Worm (Caenorhabditis elegans) whole organism, young adult: ENCODE data around the gene C05C10.7.

Source experiments
- C06A6.2 ChIP-seq: fragments of 200-800 bp; sonication (Bioruptor generic); conservative IDR thresholded peaks from 2 replicates; pipeline ENCODE4 v1.3.6; 2022; ENCODE audit warnings: missing genetic modification characterization, missing compliant biosample characterization
- F10E7.11 ChIP-seq: sonication (generic microtip); optimal IDR thresholded peaks from 2 replicates; lab custom pipeline; 2017; ENCODE audit warnings: mild to moderate bottlenecking, missing genetic modification characterization, moderate library complexity, missing compliant biosample characterization
- F57A8.1 ChIP-seq: fragments of 200-800 bp; sonication (Bioruptor generic); optimal IDR thresholded peaks from 2 replicates; lab custom pipeline; 2018; ENCODE audit warnings: mild to moderate bottlenecking, missing genetic modification characterization, moderate library complexity, missing compliant biosample characterization
- F57C9.4 ChIP-seq: sonication (generic microtip); optimal IDR thresholded peaks from 2 replicates; lab custom pipeline; 2017; ENCODE audit warnings: mild to moderate bottlenecking, missing genetic modification characterization, missing compliant biosample characterization
- K12H6.12 ChIP-seq: fragments of 200-800 bp; sonication (Bioruptor generic); optimal IDR thresholded peaks from 2 replicates; lab custom pipeline; 2018; ENCODE audit warnings: mild to moderate bottlenecking, missing genetic modification characterization, missing compliant biosample characterization
- Y95B8A.8 ChIP-seq: fragments of 200-800 bp; sonication (Bioruptor generic); IDR thresholded peaks from 2 replicates; pipeline ENCODE4 v1.3.6; 2022; ENCODE audit warnings: missing genetic modification reagents, missing genetic modification characterization, missing compliant biosample characterization
- akir-1 ChIP-seq: fragments of 200-800 bp; sonication (Bioruptor generic); optimal IDR thresholded peaks from 2 replicates; lab custom pipeline; 2018; ENCODE audit warnings: mild to moderate bottlenecking, missing genetic modification characterization, moderate library complexity, missing compliant biosample characterization
- ama-1 ChIP-seq, 3 experiments: fragments of 150-350 bp in 1 of 3; sonication (generic microtip) in 2 of 3; optimal IDR thresholded peaks; 2 replicates each; lab custom pipeline; 2014 to 2018; ENCODE audit warnings: missing biosample characterization in 2 of 3, missing genetic modification characterization in 2 of 3, missing genetic modification reagents in 2 of 3
- aptf-3 ChIP-seq: fragments of 200-800 bp; sonication (Bioruptor generic); IDR thresholded peaks from 2 replicates; pipeline ENCODE4 v1.3.6; 2022; ENCODE audit warnings: missing genetic modification characterization, missing compliant biosample characterization
- attf-5 ChIP-seq: fragments of 200-800 bp; sonication (Bioruptor generic); optimal IDR thresholded peaks from 2 replicates; lab custom pipeline; 2018; ENCODE audit warnings: mild to moderate bottlenecking, missing genetic modification characterization, missing compliant biosample characterization
- cebp-1 ChIP-seq, 2 experiments: fragments of 200-800 bp in 1 of 2; sonication (Bioruptor generic) in 1 of 2; sonication (generic microtip) in 1 of 2; IDR thresholded peaks in 1 of 2; optimal IDR thresholded peaks in 1 of 2; 2 replicates each; pipeline versions ENCODE4 v1.3.6 to Lab custom; 2017 to 2022; ENCODE audit warnings: missing compliant biosample characterization in 2 of 2, missing genetic modification characterization in 2 of 2, mild to moderate bottlenecking in 1 of 2, missing genetic modification reagents in 1 of 2, moderate library complexity in 1 of 2
- cebp-2 ChIP-seq: fragments of 200-800 bp; sonication (Bioruptor generic); IDR thresholded peaks from 2 replicates; pipeline ENCODE4 v1.3.6; 2022; ENCODE audit warnings: missing genetic modification characterization, missing compliant biosample characterization
- ceh-100 ChIP-seq: fragments of 200-800 bp; sonication (Bioruptor generic); IDR thresholded peaks from 2 replicates; pipeline ENCODE4 v1.3.6; 2022; ENCODE audit warnings: missing genetic modification reagents, missing genetic modification characterization, missing compliant biosample characterization
- ceh-27 ChIP-seq: fragments of 200-800 bp; sonication (Bioruptor generic); optimal IDR thresholded peaks from 2 replicates; lab custom pipeline; 2018; ENCODE audit warnings: mild to moderate bottlenecking, missing genetic modification characterization, moderate library complexity, missing compliant biosample characterization
- ceh-40 ChIP-seq: fragments of 200-800 bp; sonication (Bioruptor generic); IDR thresholded peaks from 2 replicates; pipeline ENCODE4 v1.3.6; 2022; ENCODE audit warnings: missing genetic modification characterization, missing compliant biosample characterization
- ceh-91 ChIP-seq: fragments of 200-800 bp; sonication (Bioruptor generic); IDR thresholded peaks from 2 replicates; pipeline ENCODE4 v1.3.6; 2022; ENCODE audit warnings: missing genetic modification reagents, missing genetic modification characterization, missing compliant biosample characterization
- chd-7 ChIP-seq: sonication (generic microtip); optimal IDR thresholded peaks from 2 replicates; lab custom pipeline; 2016; ENCODE audit warnings: mild to moderate bottlenecking, missing genetic modification characterization, moderate library complexity, missing compliant biosample characterization
- dox-1 ChIP-seq: fragments of 200-800 bp; sonication (Bioruptor generic); IDR thresholded peaks from 2 replicates; pipeline ENCODE4 v1.3.6; 2022; ENCODE audit warnings: missing genetic modification reagents, missing genetic modification characterization, missing compliant biosample characterization
- dpl-1 ChIP-seq: fragments of 150-350 bp; optimal IDR thresholded peaks from 2 replicates; lab custom pipeline; 2014; ENCODE audit warnings: missing biosample characterization, missing genetic modification reagents, missing genetic modification characterization
- egl-18 ChIP-seq: fragments of 200-800 bp; sonication (Bioruptor generic); IDR thresholded peaks from 2 replicates; pipeline ENCODE4 v1.3.6; 2022; ENCODE audit warnings: missing genetic modification reagents, missing genetic modification characterization, missing compliant biosample characterization
- egl-44 ChIP-seq: fragments of 200-800 bp; sonication (Bioruptor generic); IDR thresholded peaks from 2 replicates; pipeline ENCODE4 v1.3.6; 2022; ENCODE audit warnings: missing genetic modification reagents, missing genetic modification characterization, missing compliant biosample characterization
- egrh-3 ChIP-seq: fragments of 200-800 bp; sonication (Bioruptor generic); IDR thresholded peaks from 2 replicates; pipeline ENCODE4 v1.3.6; 2022; ENCODE audit warnings: missing genetic modification reagents, missing genetic modification characterization, missing compliant biosample characterization
- fkh-3 ChIP-seq: sonication (generic microtip); optimal IDR thresholded peaks from 2 replicates; lab custom pipeline; 2016; ENCODE audit warnings: mild to moderate bottlenecking, missing genetic modification characterization, missing compliant biosample characterization
- him-1 ChIP-seq: sonication (generic microtip); optimal IDR thresholded peaks from 2 replicates; lab custom pipeline; 2016; ENCODE audit warnings: missing genotype, missing genetic modification reagents, missing genetic modification characterization, missing compliant biosample characterization
- hlh-26 ChIP-seq: fragments of 200-800 bp; sonication (Bioruptor generic); conservative IDR thresholded peaks from 2 replicates; pipeline ENCODE4 v1.3.6; 2022; ENCODE audit warnings: missing genetic modification reagents, missing genetic modification characterization, missing compliant biosample characterization
- hmg-20 ChIP-seq: fragments of 200-800 bp; sonication (Bioruptor generic); IDR thresholded peaks from 2 replicates; pipeline ENCODE4 v1.3.6; 2022; ENCODE audit warnings: missing genetic modification reagents, missing genetic modification characterization, missing compliant biosample characterization
- let-526 ChIP-seq: fragments of 200-800 bp; sonication (Bioruptor generic); IDR thresholded peaks from 2 replicates; pipeline ENCODE4 v1.3.6; 2022; ENCODE audit warnings: missing genetic modification reagents, missing genetic modification characterization, missing compliant biosample characterization
- let-607 ChIP-seq, 2 experiments: fragments of 200-800 bp in 1 of 2; sonication (Bioruptor generic) in 1 of 2; sonication (generic microtip) in 1 of 2; optimal IDR thresholded peaks; 2 replicates each; lab custom pipeline; 2016 to 2018; ENCODE audit warnings: mild to moderate bottlenecking in 2 of 2, missing compliant biosample characterization in 2 of 2, missing genetic modification characterization in 2 of 2, moderate library complexity in 2 of 2, missing genotype in 1 of 2
- lin-35 ChIP-seq, 3 experiments: fragments of 150-350 bp in 2 of 3; sonication (generic microtip) in 1 of 3; optimal IDR thresholded peaks; 2 replicates each; lab custom pipeline; 2014 to 2018; ENCODE audit warnings: missing biosample characterization in 3 of 3, missing genetic modification characterization in 3 of 3, missing genetic modification reagents in 3 of 3
- lin-40 ChIP-seq: sonication (generic microtip); optimal IDR thresholded peaks from 2 replicates; lab custom pipeline; 2016; ENCODE audit warnings: missing genetic modification characterization, mild to moderate bottlenecking, missing compliant biosample characterization, missing genotype, missing genetic modification reagents
- lir-1 ChIP-seq: fragments of 200-800 bp; sonication (Bioruptor generic); conservative IDR thresholded peaks from 2 replicates; pipeline ENCODE4 v1.3.6; 2022; ENCODE audit warnings: missing genetic modification reagents, missing genetic modification characterization, missing compliant biosample characterization
- lsl-1 ChIP-seq: fragments of 200-800 bp; sonication (Bioruptor generic); optimal IDR thresholded peaks from 2 replicates; lab custom pipeline; 2018; ENCODE audit warnings: mild to moderate bottlenecking, missing genetic modification characterization, moderate library complexity, missing compliant biosample characterization
- madf-8 ChIP-seq: fragments of 200-800 bp; sonication (Bioruptor generic); conservative IDR thresholded peaks from 2 replicates; pipeline ENCODE4 v1.3.6; 2022; ENCODE audit warnings: missing genetic modification reagents, missing genetic modification characterization, missing compliant biosample characterization
- mes-4 ChIP-seq: sonication (generic microtip); optimal IDR thresholded peaks from 2 replicates; lab custom pipeline; 2016; ENCODE audit warnings: missing genotype, missing genetic modification characterization, missing compliant biosample characterization
- nhr-120 ChIP-seq: fragments of 200-800 bp; sonication (Bioruptor generic); IDR thresholded peaks from 2 replicates; pipeline ENCODE4 v1.3.6; 2022; ENCODE audit warnings: missing genetic modification characterization, missing compliant biosample characterization
- nhr-27 ChIP-seq: fragments of 200-800 bp; sonication (Bioruptor generic); optimal IDR thresholded peaks from 2 replicates; lab custom pipeline; 2018; ENCODE audit warnings: mild to moderate bottlenecking, missing genetic modification characterization, moderate library complexity, missing compliant biosample characterization
- pbrm-1 ChIP-seq: fragments of 200-800 bp; sonication (Bioruptor generic); IDR thresholded peaks from 2 replicates; pipeline ENCODE4 v1.3.6; 2022; ENCODE audit warnings: missing genetic modification reagents, missing genetic modification characterization, missing compliant biosample characterization
- rcor-1 ChIP-seq: fragments of 200-800 bp; sonication (Bioruptor generic); IDR thresholded peaks from 2 replicates; pipeline ENCODE4 v1.3.6; 2022; ENCODE audit warnings: missing genetic modification reagents, missing genetic modification characterization, missing compliant biosample characterization
- repo-1 ChIP-seq: sonication (generic microtip); optimal IDR thresholded peaks from 2 replicates; lab custom pipeline; 2017; ENCODE audit warnings: mild to moderate bottlenecking, missing genetic modification characterization, missing compliant biosample characterization
- sdz-38 ChIP-seq: sonication (generic microtip); optimal IDR thresholded peaks from 2 replicates; lab custom pipeline; 2016; ENCODE audit warnings: missing genotype, missing genetic modification characterization, missing compliant biosample characterization
- snpc-1.3 ChIP-seq: sonication (generic microtip); optimal IDR thresholded peaks from 2 replicates; lab custom pipeline; 2017; ENCODE audit warnings: missing genetic modification characterization, mild to moderate bottlenecking, missing compliant biosample characterization, antibody characterized with exemption, moderate library complexity, missing genotype, missing genetic modification reagents; ENCODE audit not compliant: insufficient read depth
- sptf-2 ChIP-seq: fragments of 200-800 bp; sonication (Bioruptor generic); optimal IDR thresholded peaks from 2 replicates; lab custom pipeline; 2018; ENCODE audit warnings: mild to moderate bottlenecking, missing genetic modification characterization, missing compliant biosample characterization
- tbp1 ChIP-seq: fragments of 200-800 bp; sonication (Bioruptor generic); optimal IDR thresholded peaks from 2 replicates; lab custom pipeline; 2018; ENCODE audit warnings: mild to moderate bottlenecking, missing genetic modification characterization, missing compliant biosample characterization
- xnd-1 ChIP-seq: sonication (generic microtip); optimal IDR thresholded peaks from 2 replicates; lab custom pipeline; 2016; ENCODE audit warnings: missing genotype, missing genetic modification reagents, missing genetic modification characterization, missing compliant biosample characterization
- zim-3 ChIP-seq: sonication (generic microtip); optimal IDR thresholded peaks from 2 replicates; lab custom pipeline; 2017; ENCODE audit warnings: mild to moderate bottlenecking, missing genetic modification characterization, moderate library complexity, missing compliant biosample characterization
- ztf-25 ChIP-seq: fragments of 200-800 bp; sonication (Bioruptor generic); IDR thresholded peaks from 2 replicates; pipeline ENCODE4 v1.3.6; 2022; ENCODE audit warnings: missing genetic modification reagents, missing genetic modification characterization, missing compliant biosample characterization
- ztf-26 ChIP-seq: sonication (generic microtip); optimal IDR thresholded peaks from 2 replicates; lab custom pipeline; 2017; ENCODE audit warnings: missing genetic modification characterization, missing compliant biosample characterization

Gene C05C10.7

ce11 chrII:9974967-9975366 lies 36.2 kb upstream of the C05C10.7 start, which contains the start of gene aakg-5 (continued):
- TF ChIP-seq F57C9.4 (tag; lab: Kevin White, UChicago) (no peak), sptf-2 (GFP tag; lab: Kevin White, UChicago) (no peak), fkh-3 (tag; lab: Kevin White, UChicago) (no peak), rcor-1 (GFP tag; lab: Robert Waterston, UW) (no peak), lir-1 (GFP tag; lab: Robert Waterston, UW) (no peak), let-526 (GFP tag; lab: Robert Waterston, UW) (no peak), ama-1 (optimal IDR thresholded peaks at IDR 0.05; lab: Kevin White, UChicago) (no peak), ama-1 (GFP tag; optimal IDR thresholded peaks at IDR 0.05; lab: Kevin White, UChicago) (no peak), C06A6.2 (GFP tag; lab: Robert Waterston, UW) (no peak), ceh-100 (GFP tag; lab: Robert Waterston, UW) (no peak), dox-1 (GFP tag; lab: Robert Waterston, UW) (peak; percentile 70), nhr-27 (no peak), ceh-91 (GFP tag; lab: Robert Waterston, UW) (no peak), ceh-40 (no peak), chd-7 (tag; lab: Kevin White, UChicago) (no peak), akir-1 (no peak), K12H6.12 (tag; lab: Kevin White, UChicago) (peak; percentile 62), Y95B8A.8 (GFP tag; lab: Robert Waterston, UW) (no peak), ztf-25 (GFP tag; lab: Robert Waterston, UW) (no peak), attf-5 (peak; percentile 42), pbrm-1 (GFP tag; lab: Robert Waterston, UW) (no peak), ceh-27 (peak; percentile 29), let-607 (tag; optimal IDR thresholded peaks at IDR 0.05; lab: Kevin White, UChicago) (peak in 1 of 2 experiments; percentile 28), egl-18 (0 out of 2 replicates have a peak, but pooled peaks have one; percentile 6), dpl-1 (GFP tag; lab: Kevin White, UChicago) (no peak), tbp1 (GFP tag; lab: Kevin White, UChicago) (peak; percentile 35), cebp-2 (no peak), lsl-1 (no peak), repo-1 (tag; lab: Kevin White, UChicago) (no peak), him-1 (tag; lab: Kevin White, UChicago) (no peak), mes-4 (tag; lab: Kevin White, UChicago) (no peak), sdz-38 (no peak), nhr-120 (GFP tag; lab: Robert Waterston, UW) (no peak), xnd-1 (tag; lab: Kevin White, UChicago) (no peak), aptf-3 (no peak), cebp-1 (GFP tag; IDR thresholded peaks at IDR 0.05; lab: Robert Waterston, UW) (peak; percentile 42; the same call in 1 of the 2 replicates), cebp-1 (tag; optimal IDR thresholded peaks at IDR 0.05; lab: Kevin White, UChicago) (no peak), ztf-26 (tag; lab: Kevin White, UChicago) (no peak), lin-40 (tag; lab: Kevin White, UChicago) (peak; percentile 77), egl-44 (no peak), hlh-26 (GFP tag; lab: Robert Waterston, UW) (no peak), zim-3 (no peak), F57A8.1 (GFP tag; lab: Kevin White, UChicago) (no peak), egrh-3 (GFP tag; lab: Robert Waterston, UW) (0 out of 2 replicates have a peak, but pooled peaks have one; percentile 16), hmg-20 (GFP tag; lab: Robert Waterston, UW) (no peak), F10E7.11 (tag; lab: Kevin White, UChicago) (no peak), lin-35 (GFP tag; optimal IDR thresholded peaks at IDR 0.05; lab: Kevin White, UChicago) (peak in 1 of 3 experiments; percentile 32), madf-8 (GFP tag; lab: Robert Waterston, UW) (no peak), snpc-1.3 (no peak)
